Fruit fly (Drosophila melanogaster): ENCODE results near the gene CG44194.

The CG44194 gene

DNA sequence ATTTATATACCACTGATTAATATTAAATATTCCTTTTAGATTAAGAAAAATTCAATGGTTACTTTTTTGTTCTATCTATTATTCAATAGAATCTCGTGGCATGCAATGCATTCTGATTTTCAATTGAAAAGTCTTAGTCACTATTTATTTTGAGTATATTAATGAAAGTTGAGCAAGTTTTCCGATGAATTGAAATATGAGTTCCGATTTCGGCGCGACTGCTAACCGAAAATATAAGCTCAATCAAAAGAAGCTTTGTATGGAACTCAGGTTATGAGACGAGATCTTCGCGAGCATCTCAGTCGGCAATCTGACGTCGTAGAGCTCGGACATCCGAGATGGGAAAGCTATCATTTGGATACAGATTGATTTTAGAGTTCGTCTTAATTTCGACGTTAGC is 40.5 kb upstream of the CG44194 start, which contains the start of gene CG11668:
Gene CG11668 (plus strand): TSS at position 301 of the 400 bp plus-strand sequence.
- TF ChIP-seq CG9948 (tag; optimal IDR thresholded peaks at IDR 0.05) (no peak), rn (GFP tag; IDR thresholded peaks at IDR 0.05) (no peak), CG12605 (GFP tag; IDR thresholded peaks at IDR 0.05) (no peak), CG4496 (GFP tag; IDR thresholded peaks at IDR 0.05) (no peak), CG8301 (tag; optimal IDR thresholded peaks at IDR 0.05) (no peak), CG10348 (GFP tag; IDR thresholded peaks at IDR 0.05) (no peak), CG13204 (GFP tag; optimal IDR thresholded peaks at IDR 0.05) (no peak), CG15710 (tag; optimal IDR thresholded peaks at IDR 0.05) (no peak), EcR (GFP tag; optimal IDR thresholded peaks at IDR 0.05) (no peak), Pif1B (GFP tag; optimal IDR thresholded peaks at IDR 0.05) (no peak), D1 (tag; optimal IDR thresholded peaks at IDR 0.05) (no peak), CG8159 (tag; optimal IDR thresholded peaks at IDR 0.05) (no peak), Ets98B (GFP tag; IDR thresholded peaks at IDR 0.05) (no peak)

DNA sequence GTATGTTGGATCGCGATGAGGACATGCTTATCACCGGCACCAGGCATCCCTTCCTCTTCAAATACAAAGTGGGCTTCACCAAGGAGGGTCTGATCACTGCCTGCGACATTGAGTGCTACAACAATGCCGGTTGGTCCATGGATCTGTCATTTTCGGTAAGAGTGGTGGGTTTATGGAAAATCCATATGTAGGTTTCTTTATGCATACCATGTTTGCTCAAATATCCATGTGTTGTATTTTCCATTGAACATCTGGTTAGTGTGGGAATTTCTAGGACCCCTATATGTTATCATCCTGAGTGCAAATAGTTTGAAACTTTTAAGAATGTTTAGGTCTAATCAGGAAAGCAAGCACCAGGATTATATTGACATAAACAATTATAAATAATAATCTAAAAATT is 38.5 kb upstream of the CG44194 start:
- TF ChIP-seq Ets98B (GFP tag; IDR thresholded peaks at IDR 0.05) (no peak), CG4496 (GFP tag; IDR thresholded peaks at IDR 0.05) (no peak), fd96Ca (GFP tag; IDR thresholded peaks at IDR 0.05) (no peak), D1 (tag; optimal IDR thresholded peaks at IDR 0.05) (no peak), CG8301 (tag; optimal IDR thresholded peaks at IDR 0.05) (no peak), CG10348 (GFP tag; IDR thresholded peaks at IDR 0.05) (no peak), gl (tag; optimal IDR thresholded peaks at IDR 0.05) (no peak), CG17806 (tag; optimal IDR thresholded peaks at IDR 0.05) (no peak), rn (GFP tag; IDR thresholded peaks at IDR 0.05) (no peak), CG8159 (tag; optimal IDR thresholded peaks at IDR 0.05) (no peak), CG15710 (tag; optimal IDR thresholded peaks at IDR 0.05) (no peak), Snoo (tag; optimal IDR thresholded peaks at IDR 0.05) (no peak)

DNA sequence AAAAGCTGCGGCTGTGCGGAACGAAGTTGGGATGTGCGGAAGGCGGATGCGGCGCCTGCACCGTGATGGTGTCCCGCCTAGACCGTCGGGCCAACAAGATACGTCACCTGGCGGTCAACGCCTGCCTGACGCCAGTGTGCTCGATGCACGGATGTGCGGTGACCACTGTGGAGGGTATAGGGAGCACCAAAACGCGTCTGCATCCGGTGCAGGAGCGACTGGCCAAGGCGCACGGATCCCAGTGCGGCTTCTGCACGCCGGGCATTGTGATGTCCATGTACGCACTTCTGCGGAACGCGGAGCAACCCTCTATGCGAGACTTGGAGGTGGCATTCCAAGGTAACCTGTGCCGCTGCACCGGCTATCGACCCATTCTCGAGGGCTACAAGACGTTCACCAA is 36.1 kb upstream of the CG44194 start:
- TF ChIP-seq EcR (GFP tag; optimal IDR thresholded peaks at IDR 0.05) (no peak), CG32121 (GFP tag; IDR thresholded peaks at IDR 0.05) (no peak), rn (GFP tag; IDR thresholded peaks at IDR 0.05) (no peak), Pif1A (GFP tag; optimal IDR thresholded peaks at IDR 0.05) (no peak), CG15710 (tag; optimal IDR thresholded peaks at IDR 0.05) (no peak), CG13204 (GFP tag; optimal IDR thresholded peaks at IDR 0.05) (no peak), CG10348 (GFP tag; IDR thresholded peaks at IDR 0.05) (no peak), Pif1B (GFP tag; optimal IDR thresholded peaks at IDR 0.05) (no peak), CG4496 (GFP tag; IDR thresholded peaks at IDR 0.05) (no peak), CG17806 (tag; optimal IDR thresholded peaks at IDR 0.05) (no peak), CG8159 (tag; optimal IDR thresholded peaks at IDR 0.05) (no peak), CG34367 (tag; optimal IDR thresholded peaks at IDR 0.05) (no peak), Snoo (tag; optimal IDR thresholded peaks at IDR 0.05) (no peak), CG9948 (tag; optimal IDR thresholded peaks at IDR 0.05) (no peak), fd96Ca (GFP tag; IDR thresholded peaks at IDR 0.05) (no peak), CG8301 (tag; optimal IDR thresholded peaks at IDR 0.05) (no peak)

DNA sequence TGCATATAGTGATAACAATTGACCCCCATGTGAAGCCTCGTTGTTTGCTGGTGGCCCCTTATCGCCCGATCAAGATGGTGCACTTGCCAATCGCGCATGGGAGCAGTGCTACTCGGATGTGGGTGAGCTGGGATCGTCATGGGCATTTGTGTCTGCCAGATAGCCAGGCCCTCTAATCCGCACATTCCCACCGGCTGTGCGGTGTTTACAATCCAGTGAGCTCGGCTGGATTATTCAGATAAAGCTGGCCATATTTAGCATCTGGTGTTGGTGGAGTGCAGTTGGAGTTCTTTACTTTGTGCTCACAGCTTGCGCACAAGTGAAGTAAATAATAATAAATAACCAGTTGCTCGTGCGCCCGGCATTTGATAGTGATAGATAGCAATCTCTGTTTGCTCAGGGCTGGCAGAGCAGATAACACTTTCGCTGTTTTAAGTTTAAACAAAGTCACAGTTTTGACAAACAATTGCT is 35.5 kb upstream of the CG44194 start:
- TF ChIP-seq Ets98B (GFP tag; IDR thresholded peaks at IDR 0.05) (0 out of 2 replicates have a peak, but pooled peaks have one; percentile 37), rn (GFP tag; IDR thresholded peaks at IDR 0.05) (no peak), CG32121 (GFP tag; IDR thresholded peaks at IDR 0.05) (peak; percentile 33), CG8301 (tag; optimal IDR thresholded peaks at IDR 0.05) (no peak), CG17806 (tag; optimal IDR thresholded peaks at IDR 0.05) (no peak), CG14655 (GFP tag; optimal IDR thresholded peaks at IDR 0.05) (no peak), EcR (GFP tag; optimal IDR thresholded peaks at IDR 0.05) (no peak), gl (tag; optimal IDR thresholded peaks at IDR 0.05) (no peak), Pif1A (GFP tag; optimal IDR thresholded peaks at IDR 0.05) (no peak), CG8159 (tag; optimal IDR thresholded peaks at IDR 0.05) (no peak), fd96Ca (GFP tag; IDR thresholded peaks at IDR 0.05) (no peak), CG4496 (GFP tag; IDR thresholded peaks at IDR 0.05) (0 out of 3 replicates have a peak, but pooled peaks have one; percentile 36)

DNA sequence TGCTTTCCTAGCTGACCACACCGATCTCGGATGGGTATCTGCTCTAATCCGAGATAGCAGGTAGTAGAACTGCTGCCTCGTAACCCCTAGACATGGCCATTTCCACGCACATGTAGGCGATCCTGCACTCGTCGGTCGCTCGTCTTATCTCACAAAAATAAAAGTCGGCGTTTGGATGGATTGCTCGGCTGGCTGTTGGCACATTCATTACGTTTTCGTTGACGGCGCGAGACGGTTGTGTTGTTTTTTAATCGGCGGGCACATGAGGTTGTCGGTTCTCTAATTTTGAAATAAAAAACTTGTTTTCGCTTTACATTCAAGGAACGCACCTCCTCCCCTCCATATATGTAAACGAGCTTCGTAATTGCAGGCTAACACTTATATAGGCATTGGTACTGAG is 34.8 kb upstream of the CG44194 start, which contains the start of gene ry:
Gene ry (plus strand): TSS at position 206 of the 400 bp plus-strand sequence.
- TF ChIP-seq D1 (tag; optimal IDR thresholded peaks at IDR 0.05): no peak
- TF ChIP-seq CG32121 (GFP tag; IDR thresholded peaks at IDR 0.05): peak; percentile 14; the same call in 1 of the 2 replicates

DNA sequence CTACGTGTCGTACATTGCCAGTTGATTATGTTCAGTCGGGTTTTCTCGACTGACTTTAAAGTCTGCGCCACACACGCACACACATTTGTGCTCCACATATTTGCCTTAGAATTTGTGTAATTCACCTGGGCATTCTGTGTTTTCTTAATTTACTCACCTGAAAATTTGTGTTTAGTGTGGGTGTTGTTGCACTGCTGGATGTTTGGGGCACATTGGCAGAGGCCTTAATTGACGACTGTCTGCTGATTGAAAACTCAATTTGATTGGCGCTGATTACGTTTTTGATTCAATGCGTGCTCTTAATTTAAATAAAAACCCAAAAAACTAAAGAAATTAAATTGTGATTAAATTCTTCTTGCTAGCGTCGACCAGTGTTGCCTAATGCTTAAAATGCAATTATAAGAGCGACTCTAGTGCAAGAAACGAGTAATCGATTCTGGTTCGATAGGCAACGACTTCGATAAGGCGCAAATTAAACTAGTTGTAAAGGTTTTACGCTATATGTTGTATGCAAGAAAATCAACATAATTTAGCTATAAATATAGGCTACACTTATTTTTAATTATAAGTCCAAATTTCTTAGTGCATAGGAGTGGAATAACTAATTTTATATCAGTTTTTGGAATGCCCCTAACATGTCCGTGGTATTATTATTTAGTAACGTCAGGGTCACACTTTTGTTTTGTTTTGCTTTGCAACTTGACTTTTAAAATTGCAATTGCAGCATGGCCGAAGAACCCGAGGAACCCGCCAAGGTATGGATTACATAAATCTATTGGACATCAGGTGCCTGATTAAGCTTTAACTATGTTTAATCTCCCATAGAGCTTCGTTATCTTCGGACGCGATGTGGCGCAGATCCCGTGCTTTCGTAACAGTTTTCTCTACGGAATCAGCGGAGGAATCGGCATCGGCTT is 33.0 kb upstream of the CG44194 start, which contains the start of the genes CG46281 and CG46280:
Gene CG46281 (minus strand): TSS at position 51 of the 917 bp plus-strand sequence.
Gene CG46280 (minus strand): TSS at position 403 of the 917 bp plus-strand sequence.
- TF ChIP-seq Snoo (tag; optimal IDR thresholded peaks at IDR 0.05) (no peak), D1 (tag; optimal IDR thresholded peaks at IDR 0.05) (no peak), CG10348 (GFP tag; IDR thresholded peaks at IDR 0.05) (no peak), CG4496 (GFP tag; IDR thresholded peaks at IDR 0.05) (no peak), fd96Ca (GFP tag; IDR thresholded peaks at IDR 0.05) (no peak), CG8301 (tag; optimal IDR thresholded peaks at IDR 0.05) (no peak), CG8159 (tag; optimal IDR thresholded peaks at IDR 0.05) (no peak), CG32121 (GFP tag; IDR thresholded peaks at IDR 0.05) (no peak), CG9948 (tag; optimal IDR thresholded peaks at IDR 0.05) (no peak), EcR (GFP tag; optimal IDR thresholded peaks at IDR 0.05) (no peak), Pif1A (GFP tag; optimal IDR thresholded peaks at IDR 0.05) (no peak), CG15710 (tag; optimal IDR thresholded peaks at IDR 0.05) (no peak), CG13204 (GFP tag; optimal IDR thresholded peaks at IDR 0.05) (no peak), gl (tag; optimal IDR thresholded peaks at IDR 0.05) (no peak), CG14655 (GFP tag; optimal IDR thresholded peaks at IDR 0.05) (no peak), Pif1B (GFP tag; optimal IDR thresholded peaks at IDR 0.05) (no peak)
